Worm (Caenorhabditis elegans): ENCODE results near the gene wee-1.3.

DNA sequence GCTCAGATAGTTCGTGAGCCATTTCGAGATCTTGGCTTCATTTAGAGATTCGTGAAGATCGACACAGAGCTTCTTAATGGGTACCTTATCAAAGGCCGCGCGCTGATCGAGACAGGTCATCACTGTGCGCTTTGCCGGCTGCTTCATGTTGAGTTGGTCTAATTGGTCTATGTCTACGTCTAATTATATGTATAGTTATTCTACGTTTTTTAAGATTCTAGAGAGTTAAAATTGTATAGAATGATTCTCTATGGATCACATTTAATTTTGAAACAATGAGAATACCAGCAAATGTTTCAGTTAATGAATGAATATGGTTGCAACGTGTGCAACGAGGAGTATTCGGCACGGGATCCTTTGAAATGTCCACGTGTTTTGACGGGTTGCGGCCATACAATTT lies 41.6 kb downstream of the wee-1.3 start, which contains the start of gene arc-1:
- TF ChIP-seq nhr-11 (tag; optimal IDR thresholded peaks at IDR 0.05) (no peak), fos-1 (tag; optimal IDR thresholded peaks at IDR 0.05) (no peak), dmd-9 (GFP tag; IDR thresholded peaks at IDR 0.05) (no peak), hlh-11 (tag; optimal IDR thresholded peaks at IDR 0.05) (no peak), daf-12 (tag; optimal IDR thresholded peaks at IDR 0.05) (no peak), ztf-11 (tag; optimal IDR thresholded peaks at IDR 0.05) (no peak), dmd-6 (GFP tag; IDR thresholded peaks at IDR 0.05) (no peak), egl-27 (tag; optimal IDR thresholded peaks at IDR 0.05) (no peak), snpc-4 (tag; optimal IDR thresholded peaks at IDR 0.05) (no peak), lin-39 (tag; optimal IDR thresholded peaks at IDR 0.05) (no peak)

Measured in whole organism, L4 larva.